Worm (Caenorhabditis elegans) whole organism, midembryonic: ENCODE results near the gene str-108.

Experiments
- cog-1 ChIP-seq: sonication (generic microtip); optimal IDR thresholded peaks from 2 replicates; lab custom pipeline; 2016; ENCODE audit warnings: missing genetic modification characterization, missing compliant biosample characterization
- flt-1 ChIP-seq: fragments of 200-800 bp; sonication (Bioruptor generic); IDR thresholded peaks from 2 replicates; pipeline ENCODE4 v1.3.6; 2022; ENCODE audit warnings: missing genetic modification characterization, missing compliant biosample characterization
- klf-2 ChIP-seq: fragments of 200-800 bp; sonication (Bioruptor generic); conservative IDR thresholded peaks from 2 replicates; pipeline ENCODE4 v1.3.6; 2022; ENCODE audit warnings: missing genetic modification reagents, missing genetic modification characterization, missing compliant biosample characterization
- ztf-23 ChIP-seq: fragments of 200-800 bp; sonication (Bioruptor generic); IDR thresholded peaks from 2 replicates; pipeline ENCODE4 v1.3.6; 2022; ENCODE audit warnings: missing genetic modification reagents, missing genetic modification characterization, missing compliant biosample characterization

- TF ChIP-seq klf-2 (GFP tag; lab: Robert Waterston, UW) (no peak), flt-1 (no peak), cog-1 (tag; lab: Kevin White, UChicago) (no peak), ztf-23 (GFP tag; lab: Robert Waterston, UW) (no peak)
These were observed 7.6 kb upstream of the str-108 start, which contains the start of gene str-99 for ce11 chrV:16158391-16158790.
